Worm (Caenorhabditis elegans) whole organism, midembryonic: ENCODE measurements around the gene cest-6.

Experiments
- T22C8.4 ChIP-seq: fragments of 200-800 bp; sonication (Bioruptor generic); IDR thresholded peaks from 2 replicates; pipeline ENCODE4 v1.3.6; 2022; ENCODE audit warnings: missing genetic modification characterization, missing compliant biosample characterization
- cog-1 ChIP-seq: sonication (generic microtip); optimal IDR thresholded peaks from 2 replicates; lab custom pipeline; 2016; ENCODE audit warnings: missing genetic modification characterization, missing compliant biosample characterization
- flt-1 ChIP-seq: fragments of 200-800 bp; sonication (Bioruptor generic); IDR thresholded peaks from 2 replicates; pipeline ENCODE4 v1.3.6; 2022; ENCODE audit warnings: missing genetic modification characterization, missing compliant biosample characterization
- klf-2 ChIP-seq: fragments of 200-800 bp; sonication (Bioruptor generic); conservative IDR thresholded peaks from 2 replicates; pipeline ENCODE4 v1.3.6; 2022; ENCODE audit warnings: missing genetic modification reagents, missing genetic modification characterization, missing compliant biosample characterization
- tab-1 ChIP-seq: fragments of 200-800 bp; sonication (Bioruptor generic); IDR thresholded peaks from 2 replicates; pipeline ENCODE4 v1.3.6; 2022; ENCODE audit warnings: missing genetic modification characterization, missing compliant biosample characterization
- ztf-23 ChIP-seq: fragments of 200-800 bp; sonication (Bioruptor generic); IDR thresholded peaks from 2 replicates; pipeline ENCODE4 v1.3.6; 2022; ENCODE audit warnings: missing genetic modification reagents, missing genetic modification characterization, missing compliant biosample characterization
- ztf-29 ChIP-seq: fragments of 200-800 bp; sonication (Bioruptor generic); IDR thresholded peaks from 2 replicates; pipeline ENCODE4 v1.3.6; 2022; ENCODE audit warnings: missing genetic modification reagents, missing genetic modification characterization, missing compliant biosample characterization

ce11 chrIV:6958696-6959095 is 30.4 kb upstream of the cest-6 start:
- no peak for TF ChIP-seq ztf-29 (GFP tag; lab: Robert Waterston, UW)
- TF ChIP-seq flt-1, result no peak
- no peak for TF ChIP-seq T22C8.4 (GFP tag; lab: Robert Waterston, UW)
- no peak for TF ChIP-seq tab-1 (GFP tag; lab: Robert Waterston, UW)
- TF ChIP-seq klf-2 (GFP tag; lab: Robert Waterston, UW), result no peak
- no peak for TF ChIP-seq ztf-23 (GFP tag; lab: Robert Waterston, UW)
- TF ChIP-seq cog-1, result no peak
